Fruit fly (Drosophila melanogaster): ENCODE results near the gene CG5895.

The CG5895 gene

dm6 chr3L:16018251-16018583, 17.1 kb upstream of the CG5895 start:
- TF ChIP-seq Mnt (GFP tag; optimal IDR thresholded peaks at IDR 0.05) (no peak), pad (GFP tag; optimal IDR thresholded peaks at IDR 0.05) (no peak), CG12768 (GFP tag; optimal IDR thresholded peaks at IDR 0.05) (no peak), Crg-1 (GFP tag; optimal IDR thresholded peaks at IDR 0.05) (no peak), cic (GFP tag; optimal IDR thresholded peaks at IDR 0.05) (no peak), Clk (GFP tag; optimal IDR thresholded peaks at IDR 0.05) (no peak), Hr96 (GFP tag; optimal IDR thresholded peaks at IDR 0.05) (no peak), CG7045 (GFP tag; optimal IDR thresholded peaks at IDR 0.05) (no peak), CG14711 (tag; optimal IDR thresholded peaks at IDR 0.05) (no peak), ovo (GFP tag; optimal IDR thresholded peaks at IDR 0.05) (no peak), kay (GFP tag; ENCODE audit: borderline replicate concordance) (no peak), toe (GFP tag; optimal IDR thresholded peaks at IDR 0.05) (no peak), tj (GFP tag; optimal IDR thresholded peaks at IDR 0.05) (no peak), CG1620 (GFP tag; optimal IDR thresholded peaks at IDR 0.05) (no peak), CG33017 (tag; optimal IDR thresholded peaks at IDR 0.05) (no peak), bab1 (GFP tag; optimal IDR thresholded peaks at IDR 0.05) (no peak), CG5204 (GFP tag; optimal IDR thresholded peaks at IDR 0.05) (no peak)

dm6 chr3L:16018721-16019120, 16.6 kb upstream of the CG5895 start:
- no peak for TF ChIP-seq CG33017 (tag; optimal IDR thresholded peaks at IDR 0.05)
- TF ChIP-seq cnc (optimal IDR thresholded peaks at IDR 0.05), result no peak
- TF ChIP-seq Hr96 (GFP tag; optimal IDR thresholded peaks at IDR 0.05), result no peak
- no peak for TF ChIP-seq toe (GFP tag; optimal IDR thresholded peaks at IDR 0.05)
- TF ChIP-seq CG1620 (GFP tag; optimal IDR thresholded peaks at IDR 0.05), result no peak
- no peak for TF ChIP-seq Crg-1 (GFP tag; optimal IDR thresholded peaks at IDR 0.05)
- no peak for TF ChIP-seq CG7045 (GFP tag; optimal IDR thresholded peaks at IDR 0.05)
- no peak for TF ChIP-seq CG7101 (tag; optimal IDR thresholded peaks at IDR 0.05)

- TF ChIP-seq Hr96 (GFP tag; optimal IDR thresholded peaks at IDR 0.05), result no peak
Observed at dm6 chr3L:16019144-16020006, 15.9 kb upstream of the CG5895 start.

dm6 chr3L:16021064-16021683, 14.1 kb upstream of the CG5895 start:
- TF ChIP-seq tj (GFP tag; optimal IDR thresholded peaks at IDR 0.05) (no peak), toe (GFP tag; optimal IDR thresholded peaks at IDR 0.05) (no peak), pad (GFP tag; optimal IDR thresholded peaks at IDR 0.05) (no peak), CG5204 (GFP tag; optimal IDR thresholded peaks at IDR 0.05) (no peak), bab1 (GFP tag; optimal IDR thresholded peaks at IDR 0.05) (no peak), cic (GFP tag; optimal IDR thresholded peaks at IDR 0.05) (no peak), Hr96 (GFP tag; optimal IDR thresholded peaks at IDR 0.05) (no peak), CG1620 (GFP tag; optimal IDR thresholded peaks at IDR 0.05) (no peak), kay (GFP tag; ENCODE audit: borderline replicate concordance) (no peak), CG12768 (GFP tag; optimal IDR thresholded peaks at IDR 0.05) (no peak), Mnt (GFP tag; optimal IDR thresholded peaks at IDR 0.05) (no peak), CG33017 (tag; optimal IDR thresholded peaks at IDR 0.05) (no peak)

DNA sequence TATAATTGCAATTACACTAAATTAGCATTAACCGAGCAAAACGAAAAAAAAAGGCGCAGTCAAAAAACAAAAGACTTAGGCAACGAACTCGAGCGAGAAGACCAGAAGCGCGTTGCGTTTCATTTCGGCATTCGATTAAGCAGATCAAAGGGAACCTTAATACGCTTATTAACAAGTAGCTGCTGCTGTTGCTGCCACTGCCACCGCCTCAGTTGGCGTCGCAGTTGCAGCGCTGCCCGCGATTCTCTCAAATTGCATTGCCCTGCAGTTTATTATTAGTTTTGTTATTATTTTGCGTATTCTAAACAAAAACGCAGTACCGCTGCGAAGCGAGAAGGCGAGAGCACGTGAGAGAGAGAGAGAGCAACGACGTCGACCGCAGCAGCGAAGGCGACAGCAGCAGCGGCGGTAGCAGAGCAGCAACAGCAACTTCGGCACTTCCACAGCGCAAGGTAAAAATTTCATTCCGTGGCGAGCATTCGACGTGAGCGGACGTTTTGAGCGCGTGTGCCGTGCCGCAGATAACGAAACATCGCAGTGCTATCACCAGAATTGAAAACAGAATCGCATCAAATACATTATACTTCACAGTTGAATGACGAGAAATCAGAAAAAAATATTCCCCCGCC, 12.2 kb upstream of the CG5895 start, which contains the start of gene Notum:
Gene Notum, plus strand, starts transcription at position 461 of the 629 bp plus-strand sequence.
- no peak for TF ChIP-seq cic (GFP tag; optimal IDR thresholded peaks at IDR 0.05)
- TF ChIP-seq Clk (GFP tag; optimal IDR thresholded peaks at IDR 0.05), result no peak
- TF ChIP-seq CG5204 (GFP tag; optimal IDR thresholded peaks at IDR 0.05), result no peak
- no peak for TF ChIP-seq tj (GFP tag; optimal IDR thresholded peaks at IDR 0.05)
- no peak for TF ChIP-seq cnc (optimal IDR thresholded peaks at IDR 0.05)
- no peak for TF ChIP-seq ovo (GFP tag; optimal IDR thresholded peaks at IDR 0.05)
- no peak for TF ChIP-seq Hr96 (GFP tag; optimal IDR thresholded peaks at IDR 0.05)
- no peak for TF ChIP-seq pad (GFP tag; optimal IDR thresholded peaks at IDR 0.05)
- no peak for TF ChIP-seq CG12768 (GFP tag; optimal IDR thresholded peaks at IDR 0.05)
- TF ChIP-seq CG7101 (tag; optimal IDR thresholded peaks at IDR 0.05), result no peak
- no peak for TF ChIP-seq toe (GFP tag; optimal IDR thresholded peaks at IDR 0.05)
- TF ChIP-seq CG1620 (GFP tag; optimal IDR thresholded peaks at IDR 0.05), result no peak
- TF ChIP-seq CG14711 (tag; optimal IDR thresholded peaks at IDR 0.05), result no peak
- TF ChIP-seq Mnt (GFP tag; optimal IDR thresholded peaks at IDR 0.05), result no peak
- no peak for TF ChIP-seq CG7045 (GFP tag; optimal IDR thresholded peaks at IDR 0.05)
- no peak for TF ChIP-seq CG33017 (tag; optimal IDR thresholded peaks at IDR 0.05)

dm6 chr3L:16024276-16025019, 10.8 kb upstream of the CG5895 start:
- TF ChIP-seq pad (GFP tag; optimal IDR thresholded peaks at IDR 0.05) (no peak), CG7101 (tag; optimal IDR thresholded peaks at IDR 0.05) (no peak), ovo (GFP tag; optimal IDR thresholded peaks at IDR 0.05) (no peak), CG12768 (GFP tag; optimal IDR thresholded peaks at IDR 0.05) (no peak), Clk (GFP tag; optimal IDR thresholded peaks at IDR 0.05) (no peak), kay (GFP tag; ENCODE audit: borderline replicate concordance) (no peak), CG11617 (GFP tag; optimal IDR thresholded peaks at IDR 0.05) (no peak), CG5204 (GFP tag; optimal IDR thresholded peaks at IDR 0.05) (no peak), CG1620 (GFP tag; optimal IDR thresholded peaks at IDR 0.05) (no peak), cic (GFP tag; optimal IDR thresholded peaks at IDR 0.05) (no peak), Hr96 (GFP tag; optimal IDR thresholded peaks at IDR 0.05) (no peak), cnc (optimal IDR thresholded peaks at IDR 0.05) (no peak), toe (GFP tag; optimal IDR thresholded peaks at IDR 0.05) (no peak), Mnt (GFP tag; optimal IDR thresholded peaks at IDR 0.05) (no peak), CG14711 (tag; optimal IDR thresholded peaks at IDR 0.05) (no peak), CG33017 (tag; optimal IDR thresholded peaks at IDR 0.05) (no peak), bab1 (GFP tag; optimal IDR thresholded peaks at IDR 0.05) (no peak), CG7045 (GFP tag; optimal IDR thresholded peaks at IDR 0.05) (no peak), Crg-1 (GFP tag; optimal IDR thresholded peaks at IDR 0.05) (no peak), tj (GFP tag; optimal IDR thresholded peaks at IDR 0.05) (no peak)
